Fruit fly (Drosophila melanogaster) Kc167 (cell line): Measurements from ENCODE around the gene hoip.

Experiments
- Myc ChIP-seq: fragments of >200 bp; optimal IDR thresholded peaks from 2 replicates; lab custom pipeline; 2017; ENCODE audit warnings: missing external identifiers
- Sin3A ChIP-seq: fragments of >200 bp; optimal IDR thresholded peaks from 2 replicates; lab custom pipeline; 2018; ENCODE audit warnings: missing external identifiers
- h ChIP-seq: fragments of >200 bp; optimal IDR thresholded peaks from 3 replicates; lab custom pipeline; 2018; ENCODE audit warnings: missing external identifiers
- insv ChIP-seq: fragments of >200 bp; optimal IDR thresholded peaks from 3 replicates; lab custom pipeline; 2018; ENCODE audit warnings: missing external identifiers
- psq ChIP-seq: fragments of >200 bp; optimal IDR thresholded peaks from 2 replicates; lab custom pipeline; 2017; ENCODE audit warnings: missing external identifiers
- ttk ChIP-seq: sonication (Bioruptor generic); optimal IDR thresholded peaks from 2 replicates; lab custom pipeline; 2017; ENCODE audit warnings: missing external identifiers

DNA sequence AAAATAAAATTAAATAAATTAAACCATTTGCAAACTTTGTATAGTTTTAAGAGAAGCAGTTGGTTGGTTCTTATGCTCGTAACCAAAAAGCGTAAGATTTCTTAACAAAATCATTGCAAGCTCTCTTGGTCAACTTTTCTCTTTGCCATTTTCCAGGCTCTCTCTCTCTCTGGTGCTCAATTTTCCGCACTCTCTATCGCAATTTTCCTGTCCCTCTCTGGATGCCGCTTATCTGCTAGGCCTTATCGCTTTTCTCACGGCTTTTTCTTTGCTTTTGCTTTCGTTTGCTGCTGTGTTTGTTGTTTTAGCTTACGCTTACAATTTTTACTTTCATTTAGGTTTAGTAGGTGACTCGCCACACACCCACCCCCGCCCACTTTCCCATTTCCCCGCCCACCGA, 45.0 kb downstream of the hoip start:
- TF ChIP-seq psq (lab: Kevin White, UChicago) (no peak), ttk (lab: Kevin White, UChicago) (no peak), Myc (lab: Kevin White, UChicago) (no peak), Sin3A (lab: Kevin White, UChicago) (no peak), insv (lab: Kevin White, UChicago) (no peak), h (lab: Kevin White, UChicago) (no peak)
